Fruit fly (Drosophila melanogaster) whole organism, adult: Measurements from ENCODE around the gene Lam.

Source experiments
- CG11617 ChIP-seq: fragments of 200-800 bp; sonication (Bioruptor generic); optimal IDR thresholded peaks from 2 replicates; lab custom pipeline; 2017; ENCODE audit warnings: mild to moderate bottlenecking, missing biosample characterization, missing genetic modification reagents, missing genetic modification characterization
- CG1620 ChIP-seq: fragments of 200-800 bp; sonication (Bioruptor generic); optimal IDR thresholded peaks from 2 replicates; lab custom pipeline; 2016; ENCODE audit warnings: missing biosample characterization, missing genetic modification characterization
- CG33017 ChIP-seq: fragments of 200-800 bp; sonication (Bioruptor generic); optimal IDR thresholded peaks from 2 replicates; lab custom pipeline; 2018; ENCODE audit warnings: missing biosample characterization, mild to moderate bottlenecking, missing genetic modification characterization, moderate library complexity
- CG7101 ChIP-seq: fragments of 200-800 bp; sonication (Bioruptor generic); optimal IDR thresholded peaks from 2 replicates; lab custom pipeline; 2018; ENCODE audit warnings: missing biosample characterization, mild to moderate bottlenecking, missing genetic modification characterization, moderate library complexity
- Clk ChIP-seq: fragments of 200-800 bp; sonication (Bioruptor generic); optimal IDR thresholded peaks from 2 replicates; lab custom pipeline; 2017; ENCODE audit warnings: missing biosample characterization, missing genetic modification characterization
- Crg-1 ChIP-seq: fragments of 200-800 bp; sonication (Bioruptor generic); optimal IDR thresholded peaks from 2 replicates; lab custom pipeline; 2016; ENCODE audit warnings: missing biosample characterization, missing genetic modification characterization
- bab1 ChIP-seq: fragments of 200-800 bp; sonication (Bioruptor generic); optimal IDR thresholded peaks from 3 replicates; lab custom pipeline; 2019; ENCODE audit warnings: missing biosample characterization, mild to moderate bottlenecking, missing genetic modification characterization, moderate library complexity
- cnc ChIP-seq, 2 experiments: fragments of >200 bp; optimal IDR thresholded peaks; 2 replicates each; lab custom pipeline; 2017
- kay ChIP-seq: fragments of 200-800 bp; sonication (Bioruptor generic); peaks from one replicate; lab custom pipeline; 2016; ENCODE audit warnings: missing biosample characterization, missing genetic modification characterization, borderline replicate concordance
- ovo ChIP-seq: fragments of 200-800 bp; sonication (Bioruptor generic); optimal IDR thresholded peaks from 2 replicates; lab custom pipeline; 2016; ENCODE audit warnings: missing biosample characterization, missing genetic modification characterization
- tj ChIP-seq: fragments of 200-800 bp; sonication (Bioruptor generic); optimal IDR thresholded peaks from 3 replicates; lab custom pipeline; 2017; ENCODE audit warnings: missing biosample characterization, mild to moderate bottlenecking, missing genetic modification characterization, moderate library complexity

DNA sequence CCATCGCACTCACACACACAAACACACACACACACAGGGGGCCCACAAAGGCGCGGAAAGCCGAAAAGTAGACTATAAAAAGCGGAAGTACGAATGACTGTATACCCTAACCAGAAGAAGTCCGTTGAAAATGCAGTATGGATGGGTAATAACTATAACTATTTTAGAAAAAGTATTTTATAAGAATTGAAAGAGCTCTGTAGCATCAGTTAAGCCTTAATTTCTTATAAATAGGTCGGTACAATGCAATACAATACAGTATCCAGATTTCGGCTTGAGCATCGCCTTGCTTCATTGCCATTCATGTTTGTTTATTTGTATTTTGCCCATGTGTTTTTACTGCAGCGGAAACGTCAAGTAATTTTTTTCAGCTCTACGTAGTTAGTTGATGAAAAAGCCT lies 27.2 kb downstream of the Lam start:
- TF ChIP-seq CG33017 (tag; lab: Kevin White, UChicago) (no peak), CG7101 (tag; lab: Kevin White, UChicago) (no peak), tj (GFP tag; lab: Kevin White, UChicago) (no peak), cnc (optimal IDR thresholded peaks at IDR 0.05; lab: Kevin White, UChicago) (no peak), Clk (GFP tag; lab: Kevin White, UChicago) (no peak), bab1 (GFP tag; lab: Kevin White, UChicago) (no peak), Crg-1 (GFP tag; lab: Kevin White, UChicago) (no peak), CG1620 (GFP tag; lab: Kevin White, UChicago) (no peak), kay (no peak), CG11617 (no peak), ovo (GFP tag; lab: Kevin White, UChicago) (no peak)
